Worm (Caenorhabditis elegans): ENCODE measurements around the gene idpp-6.

- no peak for TF ChIP-seq skn-1 (tag; optimal IDR thresholded peaks at IDR 0.05)
- no peak for TF ChIP-seq nhr-6 (tag; optimal IDR thresholded peaks at IDR 0.05)
- TF ChIP-seq ama-1 (optimal IDR thresholded peaks at IDR 0.05): no peak
- TF ChIP-seq elt-3 (tag; optimal IDR thresholded peaks at IDR 0.05): no peak
- TF ChIP-seq fos-1 (tag; optimal IDR thresholded peaks at IDR 0.05): no peak
- TF ChIP-seq F13H6.1 (tag; optimal IDR thresholded peaks at IDR 0.05): no peak
These were observed at the start of gene idpp-6 for ce11 chrX:6782857-6783256.
